Worm (Caenorhabditis elegans) whole organism, young adult: Measurements from ENCODE around the gene R03G8.1.
A peak's percentile ranks its signal among the peaks of the same experiment; 100 is the strongest.

Source experiments
- B0035.1 ChIP-seq: sonication (generic microtip); optimal IDR thresholded peaks from 2 replicates; lab custom pipeline; 2016; ENCODE audit warnings: missing genetic modification characterization, mild to moderate bottlenecking, missing compliant biosample characterization, missing genotype, missing genetic modification reagents
- B0261.1 ChIP-seq: sonication (generic microtip); optimal IDR thresholded peaks from 2 replicates; lab custom pipeline; 2016; ENCODE audit warnings: mild to moderate bottlenecking, missing genetic modification characterization, moderate library complexity, missing compliant biosample characterization
- B0336.3 ChIP-seq: fragments of 200-800 bp; sonication (Bioruptor generic); IDR thresholded peaks from 2 replicates; pipeline ENCODE4 v1.3.6; 2022; ENCODE audit warnings: missing genetic modification characterization, missing compliant biosample characterization
- D2030.7 ChIP-seq: fragments of 200-800 bp; sonication (Bioruptor generic); IDR thresholded peaks from 2 replicates; pipeline ENCODE4 v1.3.6; 2022; ENCODE audit warnings: missing genetic modification reagents, missing genetic modification characterization, missing compliant biosample characterization
- F10E7.11 ChIP-seq: sonication (generic microtip); optimal IDR thresholded peaks from 2 replicates; lab custom pipeline; 2017; ENCODE audit warnings: mild to moderate bottlenecking, missing genetic modification characterization, moderate library complexity, missing compliant biosample characterization
- F33H1.4 ChIP-seq: fragments of 200-800 bp; sonication (Bioruptor generic); IDR thresholded peaks from 2 replicates; pipeline ENCODE4 v1.3.6; 2022; ENCODE audit warnings: missing genetic modification reagents, missing genetic modification characterization, missing compliant biosample characterization
- F39B2.1 ChIP-seq: fragments of 200-800 bp; sonication (Bioruptor generic); IDR thresholded peaks from 2 replicates; pipeline ENCODE4 v1.3.6; 2022; ENCODE audit warnings: missing genetic modification reagents, missing genetic modification characterization, missing compliant biosample characterization
- F55B11.4 ChIP-seq: sonication (generic microtip); optimal IDR thresholded peaks from 2 replicates; lab custom pipeline; 2016; ENCODE audit warnings: missing compliant biosample characterization, missing genetic modification characterization, borderline replicate concordance; ENCODE audit not compliant: insufficient read depth
- F57A8.1 ChIP-seq: fragments of 200-800 bp; sonication (Bioruptor generic); optimal IDR thresholded peaks from 2 replicates; lab custom pipeline; 2018; ENCODE audit warnings: mild to moderate bottlenecking, missing genetic modification characterization, moderate library complexity, missing compliant biosample characterization
- K12H6.12 ChIP-seq: fragments of 200-800 bp; sonication (Bioruptor generic); optimal IDR thresholded peaks from 2 replicates; lab custom pipeline; 2018; ENCODE audit warnings: mild to moderate bottlenecking, missing genetic modification characterization, missing compliant biosample characterization
- Y56A3A.18 ChIP-seq: fragments of 200-800 bp; sonication (Bioruptor generic); IDR thresholded peaks from 2 replicates; pipeline ENCODE4 v1.3.6; 2022; ENCODE audit warnings: missing genetic modification reagents, missing genetic modification characterization, missing compliant biosample characterization
- Y79H2A.3 ChIP-seq: fragments of 200-800 bp; sonication (Bioruptor generic); conservative IDR thresholded peaks from 2 replicates; pipeline ENCODE4 v1.3.6; 2022; ENCODE audit warnings: missing genetic modification reagents, missing genetic modification characterization, missing compliant biosample characterization
- ZK185.1 ChIP-seq: sonication (generic microtip); optimal IDR thresholded peaks from 2 replicates; lab custom pipeline; 2016; ENCODE audit warnings: mild to moderate bottlenecking, missing genetic modification characterization, missing compliant biosample characterization; ENCODE audit not compliant: poor library complexity, severe bottlenecking
- akir-1 ChIP-seq: fragments of 200-800 bp; sonication (Bioruptor generic); optimal IDR thresholded peaks from 2 replicates; lab custom pipeline; 2018; ENCODE audit warnings: mild to moderate bottlenecking, missing genetic modification characterization, moderate library complexity, missing compliant biosample characterization
- aptf-2 ChIP-seq: fragments of 200-800 bp; sonication (Bioruptor generic); conservative IDR thresholded peaks from 2 replicates; pipeline ENCODE4 v1.3.6; 2022; ENCODE audit warnings: missing genetic modification reagents, missing genetic modification characterization, missing compliant biosample characterization
- attf-5 ChIP-seq: fragments of 200-800 bp; sonication (Bioruptor generic); optimal IDR thresholded peaks from 2 replicates; lab custom pipeline; 2018; ENCODE audit warnings: mild to moderate bottlenecking, missing genetic modification characterization, missing compliant biosample characterization
- bed-2 ChIP-seq: fragments of 200-800 bp; sonication (Bioruptor generic); IDR thresholded peaks from 2 replicates; pipeline ENCODE4 v1.3.6; 2022; ENCODE audit warnings: missing genetic modification reagents, missing genetic modification characterization, missing compliant biosample characterization
- ccch-3 ChIP-seq: fragments of 200-800 bp; sonication (Bioruptor generic); optimal IDR thresholded peaks from 2 replicates; lab custom pipeline; 2018; ENCODE audit warnings: mild to moderate bottlenecking, missing genetic modification characterization, missing compliant biosample characterization
- ceh-100 ChIP-seq: fragments of 200-800 bp; sonication (Bioruptor generic); IDR thresholded peaks from 2 replicates; pipeline ENCODE4 v1.3.6; 2022; ENCODE audit warnings: missing genetic modification reagents, missing genetic modification characterization, missing compliant biosample characterization
- ceh-27 ChIP-seq: fragments of 200-800 bp; sonication (Bioruptor generic); optimal IDR thresholded peaks from 2 replicates; lab custom pipeline; 2018; ENCODE audit warnings: mild to moderate bottlenecking, missing genetic modification characterization, moderate library complexity, missing compliant biosample characterization
- ceh-40 ChIP-seq: fragments of 200-800 bp; sonication (Bioruptor generic); IDR thresholded peaks from 2 replicates; pipeline ENCODE4 v1.3.6; 2022; ENCODE audit warnings: missing genetic modification characterization, missing compliant biosample characterization
- ceh-91 ChIP-seq: fragments of 200-800 bp; sonication (Bioruptor generic); IDR thresholded peaks from 2 replicates; pipeline ENCODE4 v1.3.6; 2022; ENCODE audit warnings: missing genetic modification reagents, missing genetic modification characterization, missing compliant biosample characterization
- chd-7 ChIP-seq: sonication (generic microtip); optimal IDR thresholded peaks from 2 replicates; lab custom pipeline; 2016; ENCODE audit warnings: mild to moderate bottlenecking, missing genetic modification characterization, moderate library complexity, missing compliant biosample characterization
- die-1 ChIP-seq: sonication (generic microtip); optimal IDR thresholded peaks from 2 replicates; lab custom pipeline; 2016; ENCODE audit warnings: missing genotype, mild to moderate bottlenecking, missing genetic modification characterization, missing compliant biosample characterization
- dpff-1 ChIP-seq: sonication (generic microtip); optimal IDR thresholded peaks from 2 replicates; lab custom pipeline; 2017; ENCODE audit warnings: mild to moderate bottlenecking, missing genetic modification characterization, missing compliant biosample characterization
- efl-1 ChIP-seq: fragments of 150-350 bp; optimal IDR thresholded peaks from 2 replicates; lab custom pipeline; 2014; ENCODE audit warnings: missing biosample characterization, missing genetic modification reagents, missing genetic modification characterization
- hmg-1.2 ChIP-seq: fragments of 200-800 bp; sonication (Bioruptor generic); IDR thresholded peaks from 2 replicates; pipeline ENCODE4 v1.3.6; 2022; ENCODE audit warnings: missing genetic modification reagents, missing genetic modification characterization, missing compliant biosample characterization
- hmg-20 ChIP-seq: fragments of 200-800 bp; sonication (Bioruptor generic); IDR thresholded peaks from 2 replicates; pipeline ENCODE4 v1.3.6; 2022; ENCODE audit warnings: missing genetic modification reagents, missing genetic modification characterization, missing compliant biosample characterization
- hrde-1 ChIP-seq: sonication (generic microtip); optimal IDR thresholded peaks from 2 replicates; lab custom pipeline; 2016; ENCODE audit warnings: missing genetic modification characterization, mild to moderate bottlenecking, missing compliant biosample characterization, moderate library complexity, missing genotype, missing genetic modification reagents, borderline replicate concordance
- let-607 ChIP-seq, 2 experiments: fragments of 200-800 bp in 1 of 2; sonication (Bioruptor generic) in 1 of 2; sonication (generic microtip) in 1 of 2; optimal IDR thresholded peaks; 2 replicates each; lab custom pipeline; 2016 to 2018; ENCODE audit warnings: mild to moderate bottlenecking in 2 of 2, missing compliant biosample characterization in 2 of 2, missing genetic modification characterization in 2 of 2, moderate library complexity in 2 of 2, missing genotype in 1 of 2
- lin-35 ChIP-seq, 3 experiments: fragments of 150-350 bp in 2 of 3; sonication (generic microtip) in 1 of 3; optimal IDR thresholded peaks; 2 replicates each; lab custom pipeline; 2014 to 2018; ENCODE audit warnings: missing biosample characterization in 3 of 3, missing genetic modification characterization in 3 of 3, missing genetic modification reagents in 3 of 3
- lin-54 ChIP-seq: fragments of 200-800 bp; sonication (Bioruptor generic); optimal IDR thresholded peaks from 2 replicates; lab custom pipeline; 2018; ENCODE audit warnings: mild to moderate bottlenecking, missing genetic modification characterization, missing compliant biosample characterization
- lsy-27 ChIP-seq: sonication (generic microtip); optimal IDR thresholded peaks from 2 replicates; lab custom pipeline; 2017; ENCODE audit warnings: missing genetic modification characterization, mild to moderate bottlenecking, missing compliant biosample characterization, antibody characterized with exemption, missing genotype, borderline replicate concordance; ENCODE audit not compliant: insufficient read depth
- mxl-1 ChIP-seq: sonication (generic microtip); optimal IDR thresholded peaks from 2 replicates; lab custom pipeline; 2016; ENCODE audit warnings: missing genetic modification characterization, missing compliant biosample characterization
- nfya-1 ChIP-seq: sonication (generic microtip); optimal IDR thresholded peaks from 2 replicates; lab custom pipeline; 2017; ENCODE audit warnings: antibody characterized with exemption, missing compliant biosample characterization, missing genetic modification characterization, borderline replicate concordance; ENCODE audit not compliant: insufficient read depth
- nhr-27 ChIP-seq: fragments of 200-800 bp; sonication (Bioruptor generic); optimal IDR thresholded peaks from 2 replicates; lab custom pipeline; 2018; ENCODE audit warnings: mild to moderate bottlenecking, missing genetic modification characterization, moderate library complexity, missing compliant biosample characterization
- nhr-80 ChIP-seq: sonication (generic microtip); optimal IDR thresholded peaks from 2 replicates; lab custom pipeline; 2016; ENCODE audit warnings: missing genetic modification characterization, missing compliant biosample characterization
- nhr-90 ChIP-seq: sonication (generic microtip); optimal IDR thresholded peaks from 2 replicates; lab custom pipeline; 2016; ENCODE audit warnings: missing genotype, mild to moderate bottlenecking, missing genetic modification characterization, missing compliant biosample characterization
- pha-4 ChIP-seq: fragments of 150-350 bp; sonication (generic microtip); optimal IDR thresholded peaks from 2 replicates; lab custom pipeline; 2014; ENCODE audit warnings: missing biosample characterization, missing genetic modification reagents, missing genetic modification characterization
- rcor-1 ChIP-seq: fragments of 200-800 bp; sonication (Bioruptor generic); IDR thresholded peaks from 2 replicates; pipeline ENCODE4 v1.3.6; 2022; ENCODE audit warnings: missing genetic modification reagents, missing genetic modification characterization, missing compliant biosample characterization
- rpc-1 ChIP-seq, 2 experiments: fragments of 150-350 bp in 1 of 2; sonication (generic microtip) in 1 of 2; optimal IDR thresholded peaks; 2 replicates each; lab custom pipeline; 2014 to 2018; ENCODE audit warnings: missing biosample characterization in 1 of 2, missing genetic modification characterization in 1 of 2, missing genetic modification reagents in 1 of 2, missing genotype in 1 of 2
- sdz-38 ChIP-seq: sonication (generic microtip); optimal IDR thresholded peaks from 2 replicates; lab custom pipeline; 2016; ENCODE audit warnings: missing genotype, missing genetic modification characterization, missing compliant biosample characterization
- snpc-1.3 ChIP-seq: sonication (generic microtip); optimal IDR thresholded peaks from 2 replicates; lab custom pipeline; 2017; ENCODE audit warnings: missing genetic modification characterization, mild to moderate bottlenecking, missing compliant biosample characterization, antibody characterized with exemption, moderate library complexity, missing genotype, missing genetic modification reagents; ENCODE audit not compliant: insufficient read depth
- sptf-2 ChIP-seq: fragments of 200-800 bp; sonication (Bioruptor generic); optimal IDR thresholded peaks from 2 replicates; lab custom pipeline; 2018; ENCODE audit warnings: mild to moderate bottlenecking, missing genetic modification characterization, missing compliant biosample characterization
- zfh-2 ChIP-seq: fragments of 200-800 bp; sonication (Bioruptor generic); conservative IDR thresholded peaks from 2 replicates; pipeline ENCODE4 v1.3.6; 2022; ENCODE audit warnings: missing genetic modification reagents, missing genetic modification characterization, missing compliant biosample characterization
- zim-3 ChIP-seq: sonication (generic microtip); optimal IDR thresholded peaks from 2 replicates; lab custom pipeline; 2017; ENCODE audit warnings: mild to moderate bottlenecking, missing genetic modification characterization, moderate library complexity, missing compliant biosample characterization
- ztf-22 ChIP-seq: fragments of 200-800 bp; sonication (Bioruptor generic); optimal IDR thresholded peaks from 2 replicates; lab custom pipeline; 2018; ENCODE audit warnings: mild to moderate bottlenecking, missing genetic modification characterization, moderate library complexity, missing compliant biosample characterization

R03G8.1 gene

DNA sequence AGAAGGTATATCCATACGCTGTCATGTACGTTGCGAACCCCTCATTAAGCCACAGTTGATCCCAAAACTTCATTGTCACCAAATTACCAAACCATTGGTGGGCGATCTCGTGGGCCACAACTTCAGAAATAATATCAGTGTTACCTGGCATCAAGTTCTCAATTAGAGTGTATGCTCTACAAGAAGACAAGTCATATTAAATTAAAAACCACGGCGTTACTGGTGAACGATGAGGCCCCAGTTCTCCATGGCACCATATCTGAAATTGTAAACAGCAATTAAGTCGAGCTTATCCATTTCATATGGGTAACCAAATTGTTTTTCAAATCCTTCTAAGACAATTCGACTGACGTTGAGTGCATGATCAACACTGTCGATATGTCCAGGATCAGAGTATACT, 18.5 kb downstream of the R03G8.1 start:
- TF ChIP-seq rpc-1 (optimal IDR thresholded peaks at IDR 0.05; lab: Kevin White, UChicago) = no peak
- no peak for TF ChIP-seq rpc-1 (tag; optimal IDR thresholded peaks at IDR 0.05; lab: Kevin White, UChicago)
- no peak for TF ChIP-seq bed-2 (GFP tag; lab: Robert Waterston, UW)
- no peak for TF ChIP-seq F33H1.4
- TF ChIP-seq F57A8.1 (GFP tag; lab: Kevin White, UChicago) = no peak
- TF ChIP-seq F39B2.1 (GFP tag; lab: Robert Waterston, UW) = no peak
- no peak for TF ChIP-seq snpc-1.3
- no peak for TF ChIP-seq ceh-40 (GFP tag; lab: Robert Waterston, UW)
- TF ChIP-seq ztf-22 (GFP tag; lab: Kevin White, UChicago) = no peak
- no peak for TF ChIP-seq aptf-2 (GFP tag; lab: Robert Waterston, UW)
- TF ChIP-seq die-1 (tag; lab: Kevin White, UChicago) = no peak
- TF ChIP-seq hmg-1.2 = no peak
- no peak for TF ChIP-seq K12H6.12 (tag; lab: Kevin White, UChicago)
- TF ChIP-seq B0261.1 (tag; lab: Kevin White, UChicago) = no peak
- no peak for TF ChIP-seq B0035.1
- TF ChIP-seq pha-4 (tag; lab: Kevin White, UChicago) = no peak
- no peak for TF ChIP-seq nhr-80
- TF ChIP-seq hrde-1 (tag; lab: Kevin White, UChicago) = no peak
- no peak for TF ChIP-seq akir-1
- no peak for TF ChIP-seq nhr-27 (tag; lab: Kevin White, UChicago)
- TF ChIP-seq ZK185.1 = no peak

DNA sequence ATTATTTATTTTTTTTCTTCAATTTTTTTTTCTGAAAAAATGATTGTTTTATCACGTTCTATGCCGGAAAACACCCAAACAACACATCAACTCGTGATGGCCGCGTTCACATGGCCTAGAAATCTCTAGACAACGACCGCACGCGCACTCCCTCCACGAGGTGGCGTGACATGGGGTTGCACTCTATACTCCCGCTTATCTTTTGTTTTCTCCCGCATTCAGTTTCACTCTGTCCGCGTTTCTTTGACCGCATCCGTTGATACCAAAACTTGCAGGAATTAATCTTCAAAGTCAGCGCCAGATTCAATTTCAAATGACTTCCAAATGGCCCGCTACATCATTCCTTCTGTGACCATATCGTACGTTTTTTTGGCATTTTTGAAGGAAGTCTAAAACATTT, 20.6 kb downstream of the R03G8.1 start, which contains the start of gene F17H10.1:
Gene F17H10.1, plus strand, starts transcription at position 276 of the 400 bp plus-strand sequence.
- TF ChIP-seq ceh-91 (GFP tag; lab: Robert Waterston, UW) = no peak
- TF ChIP-seq dpff-1 (tag; lab: Kevin White, UChicago) = no peak
- TF ChIP-seq rcor-1 = peak; percentile 51
- TF ChIP-seq efl-1 = no peak
- TF ChIP-seq zim-3 (tag; lab: Kevin White, UChicago) = no peak
- no peak for TF ChIP-seq sdz-38 (tag; lab: Kevin White, UChicago)
- TF ChIP-seq sptf-2 (GFP tag; lab: Kevin White, UChicago) = no peak
- TF ChIP-seq Y79H2A.3 (GFP tag; lab: Robert Waterston, UW) = no peak
- peak; percentile 68 for TF ChIP-seq ceh-27 (GFP tag; lab: Kevin White, UChicago)
- TF ChIP-seq ccch-3 (GFP tag; lab: Kevin White, UChicago) = no peak
- TF ChIP-seq lsy-27 (tag; lab: Kevin White, UChicago) = no peak
- peak; percentile 64 for TF ChIP-seq B0035.1
- TF ChIP-seq lin-35 (GFP tag; optimal IDR thresholded peaks at IDR 0.05; lab: Kevin White, UChicago) = no peak
- TF ChIP-seq chd-7 = peak; percentile 78
- no peak for TF ChIP-seq hmg-20 (GFP tag; lab: Robert Waterston, UW)
- TF ChIP-seq mxl-1 (tag; lab: Kevin White, UChicago) = no peak
- no peak for TF ChIP-seq F55B11.4
- peak; percentile 83 for TF ChIP-seq B0336.3 (GFP tag; lab: Robert Waterston, UW)
- TF ChIP-seq zfh-2 (GFP tag; lab: Robert Waterston, UW) = no peak; the same call in 1 of the 2 replicates
- TF ChIP-seq ZK185.1 = peak; percentile 54
- TF ChIP-seq attf-5 (GFP tag; lab: Kevin White, UChicago) = peak; percentile 31
- no peak for TF ChIP-seq nhr-27 (tag; lab: Kevin White, UChicago)
- peak; percentile 48 for TF ChIP-seq nhr-90
- no peak for TF ChIP-seq D2030.7
- TF ChIP-seq rpc-1 (optimal IDR thresholded peaks at IDR 0.05; lab: Kevin White, UChicago) = no peak
- TF ChIP-seq rpc-1 (tag; optimal IDR thresholded peaks at IDR 0.05; lab: Kevin White, UChicago) = no peak
- no peak for TF ChIP-seq Y56A3A.18
- no peak for TF ChIP-seq F10E7.11 (tag; lab: Kevin White, UChicago)
- no peak for TF ChIP-seq nfya-1 (tag; lab: Kevin White, UChicago)
- no peak for TF ChIP-seq ceh-100
- peak in 1 of 2 experiments; percentile 76 for TF ChIP-seq let-607 (tag; optimal IDR thresholded peaks at IDR 0.05; lab: Kevin White, UChicago)
- peak; percentile 39 for TF ChIP-seq lin-54 (GFP tag; lab: Kevin White, UChicago)
